Fruit fly (Drosophila melanogaster) whole organism, adult: ENCODE results near the gene Vps29.

Source experiments
- CG11617 ChIP-seq: fragments of 200-800 bp; sonication (Bioruptor generic); optimal IDR thresholded peaks from 2 replicates; lab custom pipeline; 2017; ENCODE audit warnings: mild to moderate bottlenecking, missing biosample characterization, missing genetic modification reagents, missing genetic modification characterization
- CG12768 ChIP-seq: fragments of 200-800 bp; sonication (Bioruptor generic); optimal IDR thresholded peaks from 2 replicates; lab custom pipeline; 2017; ENCODE audit warnings: missing biosample characterization, missing genetic modification characterization, mild to moderate bottlenecking, moderate library complexity, missing genetic modification reagents
- CG14711 ChIP-seq: fragments of 200-800 bp; sonication (Bioruptor generic); optimal IDR thresholded peaks from 2 replicates; lab custom pipeline; 2018; ENCODE audit warnings: missing biosample characterization, mild to moderate bottlenecking, missing genetic modification characterization, moderate library complexity
- CG1620 ChIP-seq: fragments of 200-800 bp; sonication (Bioruptor generic); optimal IDR thresholded peaks from 2 replicates; lab custom pipeline; 2016; ENCODE audit warnings: missing biosample characterization, missing genetic modification characterization
- CG33017 ChIP-seq: fragments of 200-800 bp; sonication (Bioruptor generic); optimal IDR thresholded peaks from 2 replicates; lab custom pipeline; 2018; ENCODE audit warnings: missing biosample characterization, mild to moderate bottlenecking, missing genetic modification characterization, moderate library complexity
- CG5204 ChIP-seq: fragments of 200-800 bp; sonication (Bioruptor generic); optimal IDR thresholded peaks from 2 replicates; lab custom pipeline; 2016; ENCODE audit warnings: missing biosample characterization, missing genetic modification characterization
- CG7045 ChIP-seq: fragments of 200-800 bp; sonication (Bioruptor generic); optimal IDR thresholded peaks from 2 replicates; lab custom pipeline; 2017; ENCODE audit warnings: missing biosample characterization, mild to moderate bottlenecking, missing genetic modification characterization
- CG7101 ChIP-seq: fragments of 200-800 bp; sonication (Bioruptor generic); optimal IDR thresholded peaks from 2 replicates; lab custom pipeline; 2018; ENCODE audit warnings: missing biosample characterization, mild to moderate bottlenecking, missing genetic modification characterization, moderate library complexity
- Clk ChIP-seq: fragments of 200-800 bp; sonication (Bioruptor generic); optimal IDR thresholded peaks from 2 replicates; lab custom pipeline; 2017; ENCODE audit warnings: missing biosample characterization, missing genetic modification characterization
- Crg-1 ChIP-seq: fragments of 200-800 bp; sonication (Bioruptor generic); optimal IDR thresholded peaks from 2 replicates; lab custom pipeline; 2016; ENCODE audit warnings: missing biosample characterization, missing genetic modification characterization
- Hr96 ChIP-seq: fragments of 200-800 bp; sonication (Bioruptor generic); optimal IDR thresholded peaks from 2 replicates; lab custom pipeline; 2016; ENCODE audit warnings: missing biosample characterization, missing genetic modification characterization
- Mnt ChIP-seq: fragments of 200-800 bp; sonication (Bioruptor generic); optimal IDR thresholded peaks from 2 replicates; lab custom pipeline; 2016; ENCODE audit warnings: missing biosample characterization, mild to moderate bottlenecking, missing genetic modification characterization
- bab1 ChIP-seq: fragments of 200-800 bp; sonication (Bioruptor generic); optimal IDR thresholded peaks from 3 replicates; lab custom pipeline; 2019; ENCODE audit warnings: missing biosample characterization, mild to moderate bottlenecking, missing genetic modification characterization, moderate library complexity
- cic ChIP-seq: fragments of 200-800 bp; sonication (Bioruptor generic); optimal IDR thresholded peaks from 2 replicates; lab custom pipeline; 2017; ENCODE audit warnings: missing biosample characterization, mild to moderate bottlenecking, missing genetic modification characterization, moderate library complexity
- cnc ChIP-seq, 2 experiments: fragments of >200 bp; optimal IDR thresholded peaks; 2 replicates each; lab custom pipeline; 2017
- kay ChIP-seq: fragments of 200-800 bp; sonication (Bioruptor generic); peaks from one replicate; lab custom pipeline; 2016; ENCODE audit warnings: missing biosample characterization, missing genetic modification characterization, borderline replicate concordance
- ovo ChIP-seq: fragments of 200-800 bp; sonication (Bioruptor generic); optimal IDR thresholded peaks from 2 replicates; lab custom pipeline; 2016; ENCODE audit warnings: missing biosample characterization, missing genetic modification characterization
- pad ChIP-seq: fragments of 200-800 bp; sonication (Bioruptor generic); optimal IDR thresholded peaks from 3 replicates; lab custom pipeline; 2017; ENCODE audit warnings: missing biosample characterization, missing genetic modification characterization, mild to moderate bottlenecking, moderate library complexity, missing genetic modification reagents
- tj ChIP-seq: fragments of 200-800 bp; sonication (Bioruptor generic); optimal IDR thresholded peaks from 3 replicates; lab custom pipeline; 2017; ENCODE audit warnings: missing biosample characterization, mild to moderate bottlenecking, missing genetic modification characterization, moderate library complexity
- toe ChIP-seq: fragments of 200-800 bp; sonication (Bioruptor generic); optimal IDR thresholded peaks from 2 replicates; lab custom pipeline; 2016; ENCODE audit warnings: missing biosample characterization, missing genetic modification characterization

Vps29 gene

DNA sequence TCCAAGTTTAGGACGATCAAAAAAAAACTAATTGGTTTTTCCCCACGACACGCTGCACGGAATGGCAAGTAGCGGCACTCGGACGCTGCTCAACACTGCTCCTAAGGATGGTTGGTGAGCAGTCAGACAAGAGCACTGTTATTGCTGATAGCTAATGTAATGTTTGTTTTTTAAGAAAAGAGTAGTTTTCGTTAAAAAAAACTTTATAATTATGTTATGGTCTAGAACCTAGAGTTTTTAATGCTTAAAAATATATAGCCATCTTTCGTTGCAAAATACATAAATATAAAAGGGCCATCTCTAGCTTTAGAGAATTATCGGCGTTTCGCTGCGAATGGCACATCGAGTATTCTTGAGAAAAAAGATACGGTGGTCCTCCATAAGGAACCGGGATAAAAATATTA is 22.1 kb downstream of the Vps29 start, which contains the start of the genes Charon and CG4887:
TSS of gene Charon (minus strand) at position 102 of the 404 bp plus-strand sequence.
TSS of gene CG4887 (plus strand) at position 306 of the 404 bp plus-strand sequence.
- peak; percentile 86 for TF ChIP-seq CG7101
- peak; percentile 87 for TF ChIP-seq ovo
- TF ChIP-seq CG11617 = peak; percentile 81
- TF ChIP-seq CG1620 (GFP tag; lab: Kevin White, UChicago) = peak; percentile 90
- peak; percentile 90 for TF ChIP-seq Crg-1 (GFP tag; lab: Kevin White, UChicago)
- TF ChIP-seq pad (GFP tag; lab: Kevin White, UChicago) = peak; percentile 74
- TF ChIP-seq CG33017 = peak; percentile 78
- TF ChIP-seq cnc (optimal IDR thresholded peaks at IDR 0.05; lab: Kevin White, UChicago) = no peak
- peak; percentile 70 for TF ChIP-seq bab1 (GFP tag; lab: Kevin White, UChicago)
- peak; percentile 84 for TF ChIP-seq Mnt
- TF ChIP-seq CG5204 (GFP tag; lab: Kevin White, UChicago) = no peak
- TF ChIP-seq Clk (GFP tag; lab: Kevin White, UChicago) = peak; percentile 79
- peak; percentile 79 for TF ChIP-seq CG12768 (GFP tag; lab: Kevin White, UChicago)
- TF ChIP-seq tj (GFP tag; lab: Kevin White, UChicago) = peak; percentile 69
- peak; percentile 94 for TF ChIP-seq toe
- peak; percentile 78 for TF ChIP-seq CG14711
- TF ChIP-seq cic (GFP tag; lab: Kevin White, UChicago) = peak; percentile 56
- TF ChIP-seq Hr96 (GFP tag; lab: Kevin White, UChicago) = peak; percentile 93
- no peak for TF ChIP-seq kay (GFP tag; lab: Kevin White, UChicago)
- TF ChIP-seq CG7045 (GFP tag; lab: Kevin White, UChicago) = peak; percentile 82

DNA sequence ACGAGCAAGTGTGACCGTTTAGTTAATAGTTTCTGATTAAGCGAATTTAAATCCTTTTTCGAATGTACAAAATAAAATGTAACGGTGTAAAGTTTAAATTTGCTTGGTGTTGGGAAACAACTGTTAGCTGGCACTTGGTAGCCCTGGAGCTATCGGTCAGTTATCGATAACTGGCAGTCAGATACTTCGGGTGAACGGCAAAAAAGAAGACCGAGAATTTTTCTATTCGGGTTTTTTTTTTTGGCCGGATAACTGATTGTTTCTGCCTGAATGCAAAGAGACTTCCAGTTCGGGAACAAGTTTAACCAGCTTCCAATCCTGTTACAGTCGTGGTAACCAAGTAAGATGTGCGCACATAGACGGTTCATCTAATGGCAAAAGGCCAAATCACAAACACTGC is 27.0 kb downstream of the Vps29 start, which contains the start of gene CG4896:
TSS of gene CG4896 (plus strand) at position 169 of the 400 bp plus-strand sequence.
- no peak for TF ChIP-seq ovo
- TF ChIP-seq CG7045 (GFP tag; lab: Kevin White, UChicago) = no peak
- TF ChIP-seq Hr96 (GFP tag; lab: Kevin White, UChicago) = no peak
- TF ChIP-seq cnc (optimal IDR thresholded peaks at IDR 0.05; lab: Kevin White, UChicago) = no peak
- TF ChIP-seq CG14711 = no peak
- peak; percentile 11 for TF ChIP-seq cic (GFP tag; lab: Kevin White, UChicago)
- no peak for TF ChIP-seq kay (GFP tag; lab: Kevin White, UChicago)
- no peak for TF ChIP-seq Clk (GFP tag; lab: Kevin White, UChicago)
- TF ChIP-seq bab1 (GFP tag; lab: Kevin White, UChicago) = peak; percentile 52
- TF ChIP-seq pad (GFP tag; lab: Kevin White, UChicago) = peak; percentile 21
- TF ChIP-seq CG11617 = no peak
- TF ChIP-seq tj (GFP tag; lab: Kevin White, UChicago) = no peak
- no peak for TF ChIP-seq CG12768 (GFP tag; lab: Kevin White, UChicago)
- no peak for TF ChIP-seq toe
- peak; percentile 53 for TF ChIP-seq CG1620 (GFP tag; lab: Kevin White, UChicago)
- peak; percentile 40 for TF ChIP-seq CG7101
- TF ChIP-seq CG5204 (GFP tag; lab: Kevin White, UChicago) = no peak
- no peak for TF ChIP-seq CG33017
- TF ChIP-seq Crg-1 (GFP tag; lab: Kevin White, UChicago) = peak; percentile 37
- no peak for TF ChIP-seq Mnt

DNA sequence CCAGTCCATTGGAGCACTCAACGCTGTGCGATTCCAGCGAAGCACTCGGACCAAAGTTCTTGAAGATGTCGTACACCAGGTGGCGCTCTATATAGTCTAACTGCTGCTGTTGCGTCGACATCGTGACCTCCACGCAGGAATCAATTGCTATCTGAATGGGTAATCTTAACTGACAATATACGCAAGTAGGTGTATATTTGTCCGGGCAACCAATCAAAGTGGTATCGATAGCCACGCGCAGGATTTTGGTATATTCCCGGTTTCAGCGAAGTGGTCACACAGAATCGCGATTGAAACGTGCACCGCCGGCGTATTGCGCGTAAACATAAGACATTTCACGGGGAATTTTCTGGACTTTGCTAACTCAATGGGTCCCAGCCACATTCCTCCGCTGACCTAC is 33.2 kb downstream of the Vps29 start, which contains the start of the genes CG5126 and Tgt:
TSS of gene CG5126 (minus strand) at position 222 of the 400 bp plus-strand sequence.
TSS of gene Tgt (plus strand) at position 267 of the 400 bp plus-strand sequence.
- TF ChIP-seq Hr96 (GFP tag; lab: Kevin White, UChicago) = no peak
- TF ChIP-seq cnc (optimal IDR thresholded peaks at IDR 0.05; lab: Kevin White, UChicago) = no peak
- no peak for TF ChIP-seq CG11617
- TF ChIP-seq Mnt = peak; percentile 83

DNA sequence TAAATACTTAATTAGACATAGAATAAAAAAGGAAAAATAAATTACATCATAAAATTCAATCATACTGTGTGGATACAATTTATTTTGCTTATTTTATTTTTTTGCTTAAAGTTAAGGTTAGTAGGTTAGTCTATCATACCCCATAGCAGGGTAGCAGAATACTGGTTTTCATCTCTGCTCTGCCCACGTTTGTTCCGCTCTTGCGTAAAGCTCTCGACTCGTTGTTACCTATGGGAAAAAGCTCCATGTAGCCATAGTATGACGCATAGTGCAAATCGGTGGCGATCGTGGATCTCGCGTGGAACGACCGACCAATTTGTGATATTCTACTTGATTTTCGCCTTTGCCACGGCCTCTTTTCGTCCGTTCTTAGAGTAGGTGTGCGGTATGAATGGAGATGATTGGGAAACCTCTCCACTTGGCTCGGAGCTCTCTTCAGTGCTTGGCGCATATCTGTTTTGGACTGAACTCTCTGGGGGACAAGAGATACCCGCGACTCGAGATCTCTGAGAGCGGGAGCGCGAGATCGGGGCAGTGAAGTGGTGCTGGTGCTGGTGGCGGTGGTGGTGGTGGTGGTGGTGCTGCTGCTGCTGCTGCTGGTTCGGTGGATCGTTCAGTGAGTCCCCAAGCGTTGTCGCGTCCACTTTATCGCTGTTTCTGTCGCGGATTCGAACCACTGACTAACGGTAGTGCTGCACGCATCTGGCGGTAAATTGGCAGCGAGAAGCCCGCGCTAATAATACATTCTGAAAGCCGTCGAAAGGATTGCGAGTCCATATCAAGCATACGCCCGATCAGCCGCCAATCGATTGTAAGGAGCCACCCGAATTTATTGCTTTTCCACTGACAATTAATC is 35.3 kb downstream of the Vps29 start, which contains the start of gene CG5001:
TSS of gene CG5001 (plus strand) at position 116 of the 856 bp plus-strand sequence.
- TF ChIP-seq ovo (peak; percentile 38), tj (GFP tag; lab: Kevin White, UChicago) (no peak), CG7045 (GFP tag; lab: Kevin White, UChicago) (peak; percentile 38), Mnt (peak; percentile 61), cnc (optimal IDR thresholded peaks at IDR 0.05; lab: Kevin White, UChicago) (no peak), CG14711 (peak; percentile 76), CG11617 (peak; percentile 49), Crg-1 (GFP tag; lab: Kevin White, UChicago) (no peak), toe (no peak), CG12768 (GFP tag; lab: Kevin White, UChicago) (peak; percentile 61), bab1 (GFP tag; lab: Kevin White, UChicago) (peak; percentile 56), pad (GFP tag; lab: Kevin White, UChicago) (no peak), Hr96 (GFP tag; lab: Kevin White, UChicago) (no peak), CG1620 (GFP tag; lab: Kevin White, UChicago) (peak; percentile 22), kay (GFP tag; lab: Kevin White, UChicago) (peak; percentile 79), CG5204 (GFP tag; lab: Kevin White, UChicago) (no peak), CG33017 (peak; percentile 69), CG7101 (peak; percentile 83), cic (GFP tag; lab: Kevin White, UChicago) (peak; percentile 98), Clk (GFP tag; lab: Kevin White, UChicago) (no peak)

DNA sequence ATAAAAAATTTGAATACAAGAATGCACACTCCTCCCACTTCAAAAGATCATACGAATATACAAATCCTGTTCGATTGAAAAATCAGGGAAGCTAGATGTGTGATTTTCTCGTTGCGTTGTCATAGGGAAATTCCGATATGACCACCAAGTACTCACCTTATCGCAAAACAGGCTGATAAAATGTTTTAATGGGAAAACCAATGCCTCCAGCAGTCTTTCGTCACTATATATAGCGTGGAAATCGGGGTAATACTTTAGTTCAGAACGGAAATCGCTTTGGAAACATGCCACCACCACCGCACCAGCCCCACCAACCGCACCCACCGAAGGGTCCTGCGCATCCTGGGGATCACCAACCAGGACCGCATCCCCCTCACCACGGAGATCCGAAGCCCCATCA is 48.6 kb downstream of the Vps29 start, which contains the start of the genes CG5139 and CG43348:
TSS of gene CG5139 (minus strand) at position 101 of the 400 bp plus-strand sequence.
TSS of gene CG43348 (plus strand) at position 247 of the 400 bp plus-strand sequence.
- no peak for TF ChIP-seq CG7101
- TF ChIP-seq CG5204 (GFP tag; lab: Kevin White, UChicago) = no peak
- no peak for TF ChIP-seq CG12768 (GFP tag; lab: Kevin White, UChicago)
- TF ChIP-seq pad (GFP tag; lab: Kevin White, UChicago) = no peak
- TF ChIP-seq Crg-1 (GFP tag; lab: Kevin White, UChicago) = no peak
- no peak for TF ChIP-seq Hr96 (GFP tag; lab: Kevin White, UChicago)
